1 worm cellular context compared by ENCODE assay signal in the genomic region with DNA sequence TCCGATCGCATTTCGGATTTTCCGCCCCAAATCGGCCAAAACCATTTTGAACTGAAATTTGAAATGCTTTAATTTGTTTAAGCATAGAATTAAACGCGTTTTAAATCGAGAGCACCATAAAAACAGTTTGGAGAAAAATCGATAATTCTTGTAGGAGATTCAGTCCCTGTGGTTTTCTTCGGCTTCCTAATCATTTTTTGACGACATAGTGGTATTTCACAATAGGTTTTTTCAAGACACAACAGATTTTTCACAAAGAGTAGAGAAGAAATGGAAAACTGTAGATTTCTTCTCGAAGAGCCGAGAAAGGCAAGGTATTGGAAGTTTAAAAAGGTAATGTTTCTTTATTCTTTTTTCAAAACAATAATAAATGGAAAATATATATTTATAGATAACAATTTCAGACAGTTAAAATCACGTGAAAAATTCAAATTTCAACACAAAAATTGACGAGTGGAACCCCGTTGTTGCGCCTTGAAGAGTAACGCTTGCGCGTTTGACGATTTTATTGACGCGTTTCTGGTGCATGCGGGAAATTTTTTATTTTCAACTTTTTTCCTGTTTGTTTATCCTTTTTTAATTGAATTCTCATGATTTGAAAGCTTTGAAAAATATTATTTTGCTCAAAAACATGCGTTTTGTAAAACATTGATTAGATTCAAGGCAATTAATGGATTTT.
TF ChIP-seq lines count a peak whose summit lies in the region.

A gene (minus strand): TSS at position 51 of the 679 bp plus-strand sequence.

TF ChIP-seq in whole organism, L1 larva, 84 proteins besides CTCF, POLR2A, EP300 and RAD21 (continued from another document):
- TF ChIP-seq sox-4 (tag; optimal IDR thresholded peaks at IDR 0.05; lab: Kevin White, UChicago) (peak; percentile 23), nhr-237 (tag; optimal IDR thresholded peaks at IDR 0.05; lab: Kevin White, UChicago) (no peak), sup-37 (GFP tag; optimal IDR thresholded peaks at IDR 0.05; lab: Kevin White, UChicago) (no peak), skn-1 (tag; optimal IDR thresholded peaks at IDR 0.05; lab: Kevin White, UChicago) (peak; percentile 82), snpc-4 (tag; optimal IDR thresholded peaks at IDR 0.05; lab: Kevin White, UChicago) (peak; percentile 45), mep-1 (tag; optimal IDR thresholded peaks at IDR 0.05; lab: Kevin White, UChicago) (peak; percentile 90), unc-30 (tag; optimal IDR thresholded peaks at IDR 0.05; lab: Kevin White, UChicago) (no peak), ets-5 (GFP tag; IDR thresholded peaks at IDR 0.05; lab: Robert Waterston, UW) (no peak), ceh-63 (GFP tag; optimal IDR thresholded peaks at IDR 0.05; lab: Kevin White, UChicago) (no peak), ceh-8 (GFP tag; optimal IDR thresholded peaks at IDR 0.05; lab: Kevin White, UChicago) (no peak), efl-3 (GFP tag; optimal IDR thresholded peaks at IDR 0.05; lab: Kevin White, UChicago) (no peak), nhr-12 (tag; optimal IDR thresholded peaks at IDR 0.05; lab: Kevin White, UChicago) (no peak), nhr-28 (tag; optimal IDR thresholded peaks at IDR 0.05; lab: Kevin White, UChicago) (no peak), elt-3 (tag; optimal IDR thresholded peaks at IDR 0.05; lab: Kevin White, UChicago) (peak in 2 of 6 experiments; percentile 66 to 77), C34B4.2 (tag; optimal IDR thresholded peaks at IDR 0.05; lab: Kevin White, UChicago) (no peak), zip-4 (GFP tag; optimal IDR thresholded peaks at IDR 0.05; lab: Kevin White, UChicago) (peak; percentile 62), snu-23 (GFP tag; optimal IDR thresholded peaks at IDR 0.05; lab: Kevin White, UChicago) (peak; percentile 87), ces-1 (GFP tag; optimal IDR thresholded peaks at IDR 0.05; lab: Kevin White, UChicago) (no peak), C04F5.9 (tag; optimal IDR thresholded peaks at IDR 0.05; lab: Kevin White, UChicago) (peak; percentile 62), tlp-1 (tag; optimal IDR thresholded peaks at IDR 0.05; lab: Kevin White, UChicago) (no peak), zag-1 (tag; optimal IDR thresholded peaks at IDR 0.05; lab: Kevin White, UChicago) (no peak), nhr-77 (tag; optimal IDR thresholded peaks at IDR 0.05; lab: Kevin White, UChicago) (peak; percentile 56), fkh-4 (tag; optimal IDR thresholded peaks at IDR 0.05; lab: Kevin White, UChicago; ENCODE audit: borderline replicate concordance) (no peak), ztf-4 (tag; optimal IDR thresholded peaks at IDR 0.05; lab: Kevin White, UChicago) (peak; percentile 33), sptf-1 (tag; optimal IDR thresholded peaks at IDR 0.05; lab: Kevin White, UChicago) (no peak), F16B12.6 (tag; optimal IDR thresholded peaks at IDR 0.05; lab: Kevin White, UChicago) (peak; percentile 51), dsc-1 (tag; optimal IDR thresholded peaks at IDR 0.05; lab: Kevin White, UChicago) (peak; percentile 80), mab-9 (GFP tag; IDR thresholded peaks at IDR 0.05; lab: Robert Waterston, UW) (no peak), unc-98 (GFP tag; IDR thresholded peaks at IDR 0.05; lab: Robert Waterston, UW) (no peak)
